Fruit fly (Drosophila melanogaster): Measurements from ENCODE around the gene CG10013.

CG10013 gene

DNA sequence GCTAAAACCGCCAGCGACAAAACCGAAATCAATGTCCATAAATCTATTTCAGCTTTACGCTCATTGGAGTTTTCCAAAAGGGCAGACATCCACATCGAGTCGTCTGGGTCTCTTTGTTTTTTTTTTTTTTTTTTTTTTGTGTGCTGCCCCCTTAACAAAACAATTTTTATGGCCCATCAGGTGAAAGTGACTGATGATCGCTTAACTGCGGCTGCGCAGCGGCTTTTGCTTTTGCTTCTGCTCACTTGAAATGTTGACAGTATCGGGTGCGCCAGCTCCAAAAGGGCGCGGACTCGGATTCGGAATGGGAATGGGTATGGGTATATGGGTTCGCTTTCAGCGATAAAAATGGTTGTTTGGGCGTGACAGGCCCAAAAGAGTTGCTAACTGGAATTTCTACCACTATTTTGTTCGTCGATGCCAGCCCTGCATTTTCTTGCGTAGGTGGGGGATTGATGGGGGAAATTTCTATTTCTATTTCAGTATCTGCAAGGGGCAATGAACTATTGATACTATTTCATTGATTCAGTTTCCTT is 38.7 kb downstream of the CG10013 start (continued):
- TF ChIP-seq tio (GFP tag; optimal IDR thresholded peaks at IDR 0.05) (no peak), CG34376 (GFP tag; optimal IDR thresholded peaks at IDR 0.05) (no peak), pros (GFP tag; optimal IDR thresholded peaks at IDR 0.05) (no peak), CG4360 (GFP tag; IDR thresholded peaks at IDR 0.05) (no peak), CG10565 (GFP tag; optimal IDR thresholded peaks at IDR 0.05) (no peak), Blimp-1 (GFP tag; optimal IDR thresholded peaks at IDR 0.05) (peak; percentile 97), sens (GFP tag) (no peak), sqz (GFP tag; optimal IDR thresholded peaks at IDR 0.05) (peak; percentile 73), dimm (GFP tag; IDR thresholded peaks at IDR 0.05) (no peak), sd (tag; optimal IDR thresholded peaks at IDR 0.05) (peak; percentile 18)

DNA sequence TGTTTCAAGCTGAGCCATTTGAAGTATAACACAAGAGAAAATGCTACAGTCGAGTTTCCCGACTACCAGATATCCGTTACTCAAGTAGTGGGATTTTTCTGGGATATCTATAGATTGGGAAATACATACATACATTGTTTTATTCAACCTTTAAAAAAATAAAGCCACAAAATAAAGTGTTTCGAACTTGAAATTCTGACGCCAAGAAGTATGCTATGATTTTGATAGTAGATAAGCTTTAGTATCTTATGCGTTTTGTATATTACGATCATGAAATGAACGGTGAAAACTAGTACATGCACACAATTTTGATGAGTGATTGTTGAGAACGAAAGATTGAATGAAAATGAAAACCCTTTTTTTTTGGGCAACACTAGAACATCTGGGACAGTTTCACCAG is 40.2 kb downstream of the CG10013 start:
- peak; percentile 98 for TF ChIP-seq grn (GFP tag; optimal IDR thresholded peaks at IDR 0.05)
- no peak for TF ChIP-seq CG7271 (tag; optimal IDR thresholded peaks at IDR 0.05)

DNA sequence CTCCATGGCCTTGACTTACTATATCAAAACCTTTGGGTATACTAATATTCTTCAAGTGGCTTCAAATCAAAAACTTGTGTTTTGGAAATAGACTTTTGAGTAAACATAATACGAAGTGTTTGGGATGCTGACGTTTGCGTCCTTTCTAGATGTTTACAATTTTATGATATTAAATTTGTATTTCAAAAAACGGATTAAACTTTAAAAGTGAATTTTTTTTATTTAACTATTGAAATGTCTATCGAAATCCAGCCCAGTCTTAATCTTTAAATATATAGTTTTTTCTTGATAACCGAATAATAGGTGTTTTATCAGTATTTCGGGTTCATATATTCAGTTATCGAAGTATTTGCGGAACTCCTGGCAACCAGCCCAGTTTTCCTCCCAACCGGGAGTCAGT is 41.3 kb downstream of the CG10013 start, which contains the start of gene Tim17a1:
TSS of gene Tim17a1 (minus strand) at position 101 of the 400 bp plus-strand sequence.
- TF ChIP-seq sima (GFP tag; optimal IDR thresholded peaks at IDR 0.05) (no peak), ewg (GFP tag; optimal IDR thresholded peaks at IDR 0.05) (no peak), Doc3 (GFP tag; IDR thresholded peaks at IDR 0.05; ENCODE audit: partially characterized antibody) (no peak), fd64A (GFP tag; optimal IDR thresholded peaks at IDR 0.05) (no peak), Hmr (GFP tag; optimal IDR thresholded peaks at IDR 0.05) (no peak), wor (GFP tag; IDR thresholded peaks at IDR 0.05) (no peak), CG34224 (GFP tag; IDR thresholded peaks at IDR 0.05; ENCODE audit: partially characterized antibody) (no peak)

DNA sequence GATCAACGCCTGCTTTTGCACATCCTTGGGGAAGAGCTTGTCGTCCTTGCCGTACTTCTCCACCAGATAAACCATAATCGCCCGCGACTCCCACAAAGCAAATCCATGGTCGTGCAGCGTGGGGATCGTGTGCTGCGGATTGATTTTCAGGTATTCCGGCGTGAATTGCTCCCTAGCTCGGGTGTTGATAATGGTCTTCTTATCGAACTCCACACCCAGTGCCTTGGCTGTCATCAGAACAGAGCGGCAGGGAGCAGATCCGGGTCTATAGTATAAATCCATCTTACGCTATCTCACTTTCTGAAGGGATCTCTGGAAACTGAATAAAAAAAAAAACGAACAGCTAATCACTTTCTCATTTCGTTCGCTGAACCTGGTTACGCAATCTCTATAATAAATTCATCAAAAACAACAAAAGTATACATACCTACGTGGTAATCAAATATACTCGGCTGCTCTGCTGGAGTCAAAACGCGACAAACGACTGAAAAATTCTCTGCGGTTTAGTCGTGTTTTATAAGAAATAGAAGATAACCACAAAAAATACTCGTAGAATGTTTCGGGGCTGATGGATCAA is 42.0 kb downstream of the CG10013 start, which contains the start of gene GstD10:
TSS of gene GstD10 (minus strand) at position 472 of the 577 bp plus-strand sequence.
- TF ChIP-seq pb (GFP tag; optimal IDR thresholded peaks at IDR 0.05) (no peak), chinmo (GFP tag; IDR thresholded peaks at IDR 0.05; ENCODE audit: partially characterized antibody) (0 out of 4 replicates have a peak, but pooled peaks have one; percentile 20), Pdp1 (GFP tag; optimal IDR thresholded peaks at IDR 0.05) (peak in 1 of 2 experiments; percentile 79), Fer2 (tag; optimal IDR thresholded peaks at IDR 0.05) (no peak), GATAe (GFP tag; conservative IDR thresholded peaks at IDR 0.05) (no peak), CG31365 (tag; optimal IDR thresholded peaks at IDR 0.05) (no peak)

DNA sequence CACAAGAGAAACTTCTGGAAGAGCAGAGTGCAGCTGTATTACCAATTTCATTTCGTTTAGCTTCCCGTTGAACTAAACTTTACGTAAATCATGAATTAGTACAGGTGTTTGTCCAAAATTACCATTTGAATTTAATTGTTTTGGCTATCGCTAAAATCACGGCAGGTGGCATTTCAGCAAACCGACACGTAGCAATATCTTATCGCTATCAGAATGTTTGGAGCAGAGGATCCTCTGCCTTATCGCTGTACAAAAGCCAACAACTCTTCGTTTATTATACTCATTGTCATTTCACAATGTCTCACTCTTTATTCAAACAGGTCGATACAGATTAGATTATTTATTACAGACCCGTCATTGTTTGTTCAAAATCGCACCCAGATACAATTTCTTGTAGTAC is 42.6 kb downstream of the CG10013 start:
- TF ChIP-seq sug (tag; optimal IDR thresholded peaks at IDR 0.05) (peak; percentile 93), her (GFP tag; optimal IDR thresholded peaks at IDR 0.05) (no peak), exex (tag; optimal IDR thresholded peaks at IDR 0.05) (peak; percentile 76), mirr (GFP tag; optimal IDR thresholded peaks at IDR 0.05) (peak; percentile 56), sd (tag; optimal IDR thresholded peaks at IDR 0.05) (peak; percentile 44), grn (GFP tag; optimal IDR thresholded peaks at IDR 0.05) (peak; percentile 67)

DNA sequence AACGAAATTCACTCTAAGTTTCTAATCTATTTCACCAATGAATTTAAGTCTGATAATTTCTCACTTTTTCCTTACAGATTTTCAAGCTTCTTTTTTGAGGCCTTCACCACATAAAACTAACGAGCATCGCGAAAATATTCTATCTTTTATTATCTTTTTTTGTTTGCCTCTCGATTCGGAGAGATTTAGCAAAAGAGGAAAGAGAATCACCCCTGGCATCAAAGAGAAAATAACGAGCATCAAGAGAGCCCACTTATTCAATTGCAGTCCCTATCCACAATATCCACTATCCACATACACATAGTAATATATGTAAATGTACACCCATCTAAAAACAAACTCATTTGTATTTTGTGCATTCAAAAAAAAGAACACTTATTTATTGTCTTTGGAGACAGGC is 44.1 kb downstream of the CG10013 start, which contains the start of gene GstD9:
TSS of gene GstD9 (minus strand) at position 101 of the 400 bp plus-strand sequence.
- TF ChIP-seq CG1024 (GFP tag; IDR thresholded peaks at IDR 0.05) (no peak), Side (GFP tag; optimal IDR thresholded peaks at IDR 0.05) (no peak), wek (GFP tag; optimal IDR thresholded peaks at IDR 0.05) (no peak), CG31388 (GFP tag; optimal IDR thresholded peaks at IDR 0.05) (no peak), Fer3 (tag; optimal IDR thresholded peaks at IDR 0.05) (no peak), tup (GFP tag; optimal IDR thresholded peaks at IDR 0.05) (no peak), sna (GFP tag; IDR thresholded peaks at IDR 0.05; ENCODE audit: partially characterized antibody) (no peak), CG3163 (GFP tag; optimal IDR thresholded peaks at IDR 0.05) (peak; percentile 76), cwo (GFP tag; optimal IDR thresholded peaks at IDR 0.05) (no peak), Xbp1 (GFP tag; optimal IDR thresholded peaks at IDR 0.05) (no peak), Trl (optimal IDR thresholded peaks at IDR 0.05) (peak; percentile 31 to 43), Trl (GFP tag; optimal IDR thresholded peaks at IDR 0.05) (no peak), zen2 (GFP tag; IDR thresholded peaks at IDR 0.05; ENCODE audit: partially characterized antibody) (no peak)
